Fruit fly (Drosophila melanogaster): ENCODE measurements around the gene Vml.

The Vml gene

DNA sequence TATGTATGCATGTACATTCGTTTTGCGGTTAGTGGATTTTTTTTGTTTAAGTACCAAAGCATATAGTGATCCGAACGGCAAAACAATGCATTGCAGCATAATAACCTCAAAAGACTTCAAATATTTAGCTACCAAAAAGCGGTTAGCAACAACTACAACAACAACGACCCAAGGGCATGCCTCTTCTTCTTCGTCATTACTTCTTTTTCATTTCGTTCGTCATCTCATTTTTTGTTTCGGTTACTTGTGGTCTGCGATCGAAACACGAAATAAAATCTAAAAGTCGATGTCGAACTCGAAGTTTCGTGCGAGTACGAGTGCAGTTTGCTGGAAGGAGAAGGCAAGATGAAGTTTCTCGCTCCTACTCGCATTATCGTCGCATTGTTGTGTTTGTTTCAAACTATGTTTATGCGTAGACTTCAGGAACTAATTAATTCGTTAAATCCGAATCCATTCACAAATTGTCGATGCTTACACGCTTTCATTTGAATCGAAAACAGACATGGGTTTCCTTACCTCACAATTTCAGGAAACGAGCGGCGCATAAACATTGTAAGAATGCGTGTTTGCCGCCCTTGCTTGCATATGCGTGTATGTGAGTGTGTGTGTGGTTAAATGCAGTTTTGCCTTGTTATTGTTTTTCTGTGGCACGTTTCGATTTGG lies 23.2 kb downstream of the Vml start (continued):
- TF ChIP-seq btn (GFP tag; optimal IDR thresholded peaks at IDR 0.05) (peak; percentile 81), CTCF (GFP tag; optimal IDR thresholded peaks at IDR 0.05) (peak; percentile 4), CG4282 (GFP tag; optimal IDR thresholded peaks at IDR 0.05) (no peak), unpg (GFP tag; optimal IDR thresholded peaks at IDR 0.05) (peak; percentile 89), CG4404 (GFP tag; IDR thresholded peaks at IDR 0.05) (peak; percentile 61), Sry-δ (GFP tag; optimal IDR thresholded peaks at IDR 0.05) (peak; percentile 34), CG17829 (tag; optimal IDR thresholded peaks at IDR 0.05) (peak; percentile 93), CG13894 (tag; optimal IDR thresholded peaks at IDR 0.05) (no peak), C15 (GFP tag; IDR thresholded peaks at IDR 0.05) (no peak), NC2α (GFP tag; optimal IDR thresholded peaks at IDR 0.05) (peak; percentile 79), CG3281 (GFP tag; optimal IDR thresholded peaks at IDR 0.05) (peak; percentile 6), Xbp1 (GFP tag; optimal IDR thresholded peaks at IDR 0.05) (peak; percentile 80), CG6683 (GFP tag; optimal IDR thresholded peaks at IDR 0.05) (no peak), dm (GFP tag; optimal IDR thresholded peaks at IDR 0.05) (peak; percentile 61), lov (optimal IDR thresholded peaks at IDR 0.05) (no peak), lov (GFP tag; IDR thresholded peaks at IDR 0.05) (peak; percentile 91), CG42726 (GFP tag; IDR thresholded peaks at IDR 0.05; ENCODE audit: partially characterized antibody) (no peak), cad (GFP tag; optimal IDR thresholded peaks at IDR 0.05) (no peak), disco-r (GFP tag; optimal IDR thresholded peaks at IDR 0.05) (peak; percentile 53), CG1529 (GFP tag; optimal IDR thresholded peaks at IDR 0.05) (peak; percentile 80), h (optimal IDR thresholded peaks at IDR 0.05) (no peak), CG1024 (GFP tag; IDR thresholded peaks at IDR 0.05) (peak; percentile 76), pnt (GFP tag; optimal IDR thresholded peaks at IDR 0.05) (peak; percentile 77), psq (GFP tag; optimal IDR thresholded peaks at IDR 0.05) (peak; percentile 40), CG33557 (GFP tag; optimal IDR thresholded peaks at IDR 0.05) (peak; percentile 78), sens (GFP tag) (peak; percentile 99), gro (GFP tag; optimal IDR thresholded peaks at IDR 0.05) (peak; percentile 12), Mad (GFP tag; optimal IDR thresholded peaks at IDR 0.05) (peak; percentile 70), CG11696 (GFP tag; IDR thresholded peaks at IDR 0.05) (peak; percentile 26; the same call in 1 of the 2 replicates), eyg (GFP tag; optimal IDR thresholded peaks at IDR 0.05) (peak; percentile 53), CG14667 (GFP tag; IDR thresholded peaks at IDR 0.05) (peak; percentile 41; the same call in 1 of the 2 replicates), HmgZ (tag; optimal IDR thresholded peaks at IDR 0.05) (peak; percentile 29), bigmax (GFP tag; optimal IDR thresholded peaks at IDR 0.05) (no peak), Atf-2 (GFP tag; optimal IDR thresholded peaks at IDR 0.05) (peak; percentile 70), Sry-β (GFP tag; optimal IDR thresholded peaks at IDR 0.05) (peak; percentile 26), nmo (GFP tag; optimal IDR thresholded peaks at IDR 0.05) (peak; percentile 88), CG3995 (GFP tag; optimal IDR thresholded peaks at IDR 0.05) (no peak), peb (GFP tag; IDR thresholded peaks at IDR 0.05) (peak; percentile 55; the same call in 1 of the 2 replicates), Dad (GFP tag; optimal IDR thresholded peaks at IDR 0.05) (peak; percentile 55), Sox100B (GFP tag; optimal IDR thresholded peaks at IDR 0.05) (peak; percentile 71), CG30020 (tag; optimal IDR thresholded peaks at IDR 0.05) (peak; percentile 56), gfzf (GFP tag; optimal IDR thresholded peaks at IDR 0.05) (no peak), H15 (GFP tag; IDR thresholded peaks at IDR 0.05) (peak; percentile 73; the same call in 2 of the 3 replicates), D (optimal IDR thresholded peaks at IDR 0.05) (peak; percentile 7), D (GFP tag; optimal IDR thresholded peaks at IDR 0.05) (peak; percentile 81), Doc2 (GFP tag; IDR thresholded peaks at IDR 0.05) (no peak), Lim3 (GFP tag; IDR thresholded peaks at IDR 0.05) (no peak), zfh2 (GFP tag; optimal IDR thresholded peaks at IDR 0.05) (no peak), sna (GFP tag; IDR thresholded peaks at IDR 0.05; ENCODE audit: partially characterized antibody) (no peak), CG17359 (tag; optimal IDR thresholded peaks at IDR 0.05) (peak; percentile 84), CG32767 (GFP tag; IDR thresholded peaks at IDR 0.05) (peak; percentile 83), CG13624 (GFP tag; optimal IDR thresholded peaks at IDR 0.05) (no peak)

All from whole organism, embryonic.